Fruit fly (Drosophila melanogaster) whole organism, embryonic: Measurements from ENCODE around the gene CG31038.

Source experiments
- ATbp ChIP-seq: fragments of 200-800 bp; sonication (Bioruptor generic); optimal IDR thresholded peaks from 2 replicates; lab custom pipeline; 2017; ENCODE audit warnings: missing biosample characterization, mild to moderate bottlenecking, missing genetic modification characterization, missing genetic modification reagents
- C15 ChIP-seq: fragments of 200-800 bp; sonication (Bioruptor generic); IDR thresholded peaks from 3 replicates; pipeline ENCODE4 v1.3.6; 2022; ENCODE audit warnings: missing biosample characterization, missing genetic modification characterization
- CG10267 ChIP-seq: fragments of 200-800 bp; sonication (Bioruptor generic); optimal IDR thresholded peaks from 2 replicates; lab custom pipeline; 2018; ENCODE audit warnings: missing biosample characterization, mild to moderate bottlenecking, missing genetic modification characterization, moderate library complexity
- CG10321 ChIP-seq: fragments of 200-800 bp; sonication (Bioruptor generic); IDR thresholded peaks from 2 replicates; pipeline ENCODE4 v1.3.6; 2022; ENCODE audit warnings: missing biosample characterization, missing genetic modification characterization
- CG10431 ChIP-seq: fragments of 200-800 bp; sonication (Bioruptor generic); optimal IDR thresholded peaks from 3 replicates; lab custom pipeline; 2018; ENCODE audit warnings: missing biosample characterization, mild to moderate bottlenecking, missing genetic modification characterization
- CG11456 ChIP-seq: fragments of 200-800 bp; sonication (Bioruptor generic); IDR thresholded peaks from 3 replicates; pipeline ENCODE4 v1.3.6; 2022; ENCODE audit warnings: missing biosample characterization, missing genetic modification characterization
- CG11504 ChIP-seq: fragments of 200-800 bp; sonication (Bioruptor generic); optimal IDR thresholded peaks from 3 replicates; lab custom pipeline; 2019; ENCODE audit warnings: missing biosample characterization, mild to moderate bottlenecking, missing genetic modification characterization, moderate library complexity
- CG12659 ChIP-seq: fragments of 200-800 bp; sonication (Bioruptor generic); optimal IDR thresholded peaks from 3 replicates; lab custom pipeline; 2017; ENCODE audit warnings: mild to moderate bottlenecking, missing biosample characterization, missing genetic modification reagents, missing genetic modification characterization
- CG12744 ChIP-seq: fragments of 200-800 bp; sonication (Bioruptor generic); optimal IDR thresholded peaks from 2 replicates; lab custom pipeline; 2016; ENCODE audit warnings: missing biosample characterization, missing genetic modification characterization
- CG14050 ChIP-seq: fragments of 200-800 bp; sonication (Bioruptor generic); IDR thresholded peaks from 3 replicates; pipeline ENCODE4 v1.3.6; 2022; ENCODE audit warnings: missing biosample characterization, missing genetic modification characterization
- CG15479 ChIP-seq: fragments of 200-800 bp; sonication (Bioruptor generic); optimal IDR thresholded peaks from 3 replicates; lab custom pipeline; 2019; ENCODE audit warnings: missing biosample characterization, mild to moderate bottlenecking, missing genetic modification characterization, moderate library complexity
- CG17385 ChIP-seq: fragments of 200-800 bp; sonication (Bioruptor generic); optimal IDR thresholded peaks from 3 replicates; lab custom pipeline; 2018; ENCODE audit warnings: missing biosample characterization, mild to moderate bottlenecking, missing genetic modification characterization
- CG2712 ChIP-seq: fragments of 200-800 bp; optimal IDR thresholded peaks from 3 replicates; lab custom pipeline; 2019; ENCODE audit warnings: missing biosample characterization, mild to moderate bottlenecking, missing genetic modification characterization, moderate library complexity
- CG31365 ChIP-seq: fragments of 200-800 bp; sonication (Bioruptor generic); optimal IDR thresholded peaks from 2 replicates; lab custom pipeline; 2018; ENCODE audit warnings: missing biosample characterization, mild to moderate bottlenecking, missing genetic modification characterization
- CG32532 ChIP-seq: fragments of 200-800 bp; sonication (Bioruptor generic); IDR thresholded peaks from 2 replicates; pipeline ENCODE4 v1.3.6; 2022; ENCODE audit warnings: missing biosample characterization, missing genetic modification characterization
- CG4282 ChIP-seq: fragments of 200-800 bp; sonication (Bioruptor generic); optimal IDR thresholded peaks from 2 replicates; lab custom pipeline; 2016; ENCODE audit warnings: missing biosample characterization, missing genetic modification characterization
- CG4328 ChIP-seq: fragments of 200-800 bp; sonication (Bioruptor generic); optimal IDR thresholded peaks from 3 replicates; lab custom pipeline; 2017; ENCODE audit warnings: missing biosample characterization, missing genetic modification reagents, missing genetic modification characterization
- CG5953 ChIP-seq: fragments of 200-800 bp; sonication (Bioruptor generic); IDR thresholded peaks from 2 replicates; pipeline ENCODE4 v1.3.6; 2022; ENCODE audit warnings: missing biosample characterization, missing genetic modification characterization
- CG6175 ChIP-seq: fragments of 200-800 bp; sonication (Bioruptor generic); IDR thresholded peaks from 3 replicates; pipeline ENCODE4 v1.3.6; 2022; ENCODE audit warnings: missing biosample characterization, missing genetic modification characterization
- CG7271 ChIP-seq: fragments of 200-800 bp; sonication (Bioruptor generic); optimal IDR thresholded peaks from 2 replicates; lab custom pipeline; 2018; ENCODE audit warnings: missing biosample characterization, mild to moderate bottlenecking, missing genetic modification characterization, moderate library complexity
- CG7786 ChIP-seq: fragments of 200-800 bp; sonication (Bioruptor generic); optimal IDR thresholded peaks from 2 replicates; lab custom pipeline; 2016; ENCODE audit warnings: missing biosample characterization, missing genetic modification characterization
- CG8388 ChIP-seq: fragments of 200-800 bp; sonication (Bioruptor generic); optimal IDR thresholded peaks from 2 replicates; lab custom pipeline; 2019; ENCODE audit warnings: missing biosample characterization, mild to moderate bottlenecking, missing genetic modification characterization, moderate library complexity
- CG9609 ChIP-seq: fragments of 200-800 bp; sonication (Bioruptor generic); optimal IDR thresholded peaks from 3 replicates; lab custom pipeline; 2016; ENCODE audit warnings: missing biosample characterization, missing genetic modification characterization
- CTCF ChIP-seq: fragments of 200-800 bp; sonication (Bioruptor generic); optimal IDR thresholded peaks from 2 replicates; lab custom pipeline; 2017; ENCODE audit warnings: missing biosample characterization, mild to moderate bottlenecking, missing genetic modification characterization, moderate library complexity
- CoRest ChIP-seq: fragments of 200-800 bp; sonication (Bioruptor generic); optimal IDR thresholded peaks from 3 replicates; lab custom pipeline; 2018; ENCODE audit warnings: missing biosample characterization, mild to moderate bottlenecking, missing genetic modification characterization, moderate library complexity
- D19B ChIP-seq: fragments of 200-800 bp; sonication (Bioruptor generic); optimal IDR thresholded peaks from 2 replicates; lab custom pipeline; 2017; ENCODE audit warnings: missing biosample characterization, mild to moderate bottlenecking, missing genetic modification characterization
- E2f2 ChIP-seq: fragments of 200-800 bp; sonication (Bioruptor generic); IDR thresholded peaks from 2 replicates; pipeline ENCODE4 v1.3.6; 2022; ENCODE audit warnings: missing biosample characterization, missing genetic modification characterization
- HHEX ChIP-seq: fragments of 200-800 bp; sonication (Bioruptor generic); optimal IDR thresholded peaks from 3 replicates; lab custom pipeline; 2017; ENCODE audit warnings: missing biosample characterization, mild to moderate bottlenecking, missing genetic modification characterization, missing genetic modification reagents
- Jarid2 ChIP-seq: fragments of 200-800 bp; sonication (Bioruptor generic); optimal IDR thresholded peaks from 3 replicates; lab custom pipeline; 2017; ENCODE audit warnings: mild to moderate bottlenecking, missing biosample characterization, missing genetic modification reagents, missing genetic modification characterization
- Kr ChIP-seq: fragments of 200-800 bp; sonication (Bioruptor generic); optimal IDR thresholded peaks from 2 replicates; lab custom pipeline; 2017; ENCODE audit warnings: missing biosample characterization, mild to moderate bottlenecking, missing genetic modification characterization
- Opbp ChIP-seq: fragments of 200-800 bp; sonication (Bioruptor generic); IDR thresholded peaks from 3 replicates; pipeline ENCODE4 v1.3.6; 2022; ENCODE audit warnings: missing biosample characterization, missing genetic modification characterization; ENCODE audit not compliant: partially characterized antibody
- Rx ChIP-seq: fragments of 200-800 bp; sonication (Bioruptor generic); IDR thresholded peaks from 2 replicates; pipeline ENCODE4 v1.3.6; 2022; ENCODE audit warnings: missing biosample characterization, missing genetic modification characterization
- Trl ChIP-seq, 3 experiments: fragments of >200 bp in 2 of 3; fragments of 200-800 bp in 1 of 3; sonication (Bioruptor generic) in 1 of 3; optimal IDR thresholded peaks; 2 replicates in 1 of 3; 3 replicates in 2 of 3; lab custom pipeline; 2016 to 2017; ENCODE audit warnings: missing biosample characterization in 1 of 3, missing genetic modification characterization in 1 of 3
- Usf ChIP-seq: fragments of 200-800 bp; sonication (Bioruptor generic); optimal IDR thresholded peaks from 2 replicates; lab custom pipeline; 2017; ENCODE audit warnings: missing genotype, missing biosample characterization, missing genetic modification characterization
- dm ChIP-seq: fragments of 200-800 bp; sonication (Bioruptor generic); optimal IDR thresholded peaks from 3 replicates; lab custom pipeline; 2016; ENCODE audit warnings: missing biosample characterization, missing genetic modification characterization
- emc ChIP-seq: fragments of 200-800 bp; sonication (Bioruptor generic); optimal IDR thresholded peaks from 2 replicates; lab custom pipeline; 2016; ENCODE audit warnings: missing biosample characterization, missing genetic modification characterization
- fd3F ChIP-seq: fragments of 200-800 bp; sonication (Bioruptor generic); optimal IDR thresholded peaks from 2 replicates; lab custom pipeline; 2018; ENCODE audit warnings: missing biosample characterization, mild to moderate bottlenecking, missing genetic modification characterization, moderate library complexity
- lilli ChIP-seq: fragments of 200-800 bp; sonication (Bioruptor generic); optimal IDR thresholded peaks from 3 replicates; lab custom pipeline; 2016; ENCODE audit warnings: missing biosample characterization, missing genetic modification characterization
- lola ChIP-seq, 3 experiments: fragments of >200 bp in 2 of 3; fragments of 200-800 bp in 1 of 3; sonication (Bioruptor generic) in 1 of 3; optimal IDR thresholded peaks; 2 replicates each; lab custom pipeline; 2017 to 2019; ENCODE audit warnings: missing biosample characterization in 3 of 3, missing genetic modification characterization in 3 of 3, mild to moderate bottlenecking in 1 of 3, moderate library complexity in 1 of 3
- oc ChIP-seq: fragments of 200-800 bp; sonication (Bioruptor generic); optimal IDR thresholded peaks from 2 replicates; lab custom pipeline; 2018; ENCODE audit warnings: missing biosample characterization, mild to moderate bottlenecking, missing genetic modification characterization, moderate library complexity
- pfk ChIP-seq: fragments of 200-800 bp; sonication (Bioruptor generic); optimal IDR thresholded peaks from 2 replicates; lab custom pipeline; 2018; ENCODE audit warnings: missing biosample characterization, mild to moderate bottlenecking, missing genetic modification characterization, moderate library complexity
- run ChIP-seq: fragments of 200-800 bp; sonication (Bioruptor generic); optimal IDR thresholded peaks from 3 replicates; lab custom pipeline; 2018; ENCODE audit warnings: missing biosample characterization, mild to moderate bottlenecking, missing genetic modification characterization
- sc ChIP-seq, 3 experiments: fragments of >200 bp in 2 of 3; fragments of 200-800 bp in 1 of 3; sonication (Bioruptor generic) in 1 of 3; optimal IDR thresholded peaks; 2 replicates in 2 of 3; 3 replicates in 1 of 3; lab custom pipeline; 2017; ENCODE audit warnings: mild to moderate bottlenecking in 1 of 3, missing biosample characterization in 1 of 3, missing genetic modification characterization in 1 of 3, missing genetic modification reagents in 1 of 3
- slbo ChIP-seq: fragments of 200-800 bp; sonication (Bioruptor generic); IDR thresholded peaks from 2 replicates; pipeline ENCODE4 v1.3.6; 2022; ENCODE audit warnings: missing biosample characterization, missing genetic modification characterization
- sob ChIP-seq: fragments of 200-800 bp; sonication (Bioruptor generic); IDR thresholded peaks from 2 replicates; pipeline ENCODE4 v1.3.6; 2022; ENCODE audit warnings: missing biosample characterization, missing genetic modification characterization
- ttk ChIP-seq: fragments of 200-800 bp; sonication (Bioruptor generic); IDR thresholded peaks from 2 replicates; pipeline ENCODE4 v2.1.2; 2022; ENCODE audit warnings: missing biosample characterization, missing genetic modification characterization
- unc-4 ChIP-seq: fragments of 200-800 bp; sonication (Bioruptor generic); IDR thresholded peaks from 2 replicates; pipeline ENCODE4 v1.3.6; 2022; ENCODE audit warnings: missing biosample characterization, missing genetic modification characterization; ENCODE audit not compliant: partially characterized antibody
- wor ChIP-seq: fragments of 200-800 bp; sonication (Bioruptor generic); IDR thresholded peaks from 2 replicates; pipeline ENCODE4 v1.3.6; 2022; ENCODE audit warnings: missing biosample characterization, missing genetic modification characterization
- zf30C ChIP-seq: fragments of 200-800 bp; sonication (Bioruptor generic); optimal IDR thresholded peaks from 3 replicates; lab custom pipeline; 2018; ENCODE audit warnings: missing biosample characterization, mild to moderate bottlenecking, missing genetic modification characterization
- zfh2 ChIP-seq: fragments of 200-800 bp; sonication (Bioruptor generic); optimal IDR thresholded peaks from 2 replicates; lab custom pipeline; 2016; ENCODE audit warnings: missing biosample characterization, missing genetic modification characterization

Gene CG31038

dm6 chr3R:29894393-29894792 lies 17.5 kb downstream of the CG31038 start (continued):
- TF ChIP-seq fd3F (GFP tag; lab: Kevin White, UChicago) (peak; percentile 63), sob (peak; percentile 60), ATbp (GFP tag; lab: Kevin White, UChicago) (peak; percentile 56), Kr (no peak), Opbp (GFP tag; lab: Robert Waterston, UW) (no peak), CG11504 (tag; lab: Kevin White, UChicago) (peak; percentile 77), CG2712 (peak; percentile 68), CG9609 (GFP tag; lab: Kevin White, UChicago) (peak; percentile 18), CG15479 (no peak), ttk (GFP tag; lab: Robert Waterston, UW) (peak; percentile 29; the same call in 1 of the 2 replicates), emc (GFP tag; lab: Kevin White, UChicago) (no peak), Trl (optimal IDR thresholded peaks at IDR 0.05; lab: Kevin White, UChicago) (no peak), Trl (GFP tag; optimal IDR thresholded peaks at IDR 0.05; lab: Kevin White, UChicago) (peak; percentile 28), CG5953 (GFP tag; lab: Robert Waterston, UW) (no peak), C15 (GFP tag; lab: Robert Waterston, UW) (no peak), CoRest (peak; percentile 76), CG10431 (GFP tag; lab: Kevin White, UChicago) (no peak), pfk (GFP tag; lab: Kevin White, UChicago) (no peak), HHEX (GFP tag; lab: Kevin White, UChicago) (peak; percentile 63), CG12744 (no peak), run (tag; lab: Kevin White, UChicago) (peak; percentile 38), CG31365 (tag; lab: Kevin White, UChicago) (peak; percentile 9), CG11456 (GFP tag; lab: Robert Waterston, UW) (0 out of 3 replicates have a peak, but pooled peaks have one; percentile 60), lilli (GFP tag; lab: Kevin White, UChicago) (peak; percentile 53), slbo (peak; percentile 73), zfh2 (GFP tag; lab: Kevin White, UChicago) (peak; percentile 44), CG12659 (GFP tag; lab: Kevin White, UChicago) (peak; percentile 55), oc (tag; lab: Kevin White, UChicago) (no peak), CTCF (GFP tag; lab: Kevin White, UChicago) (no peak), CG14050 (GFP tag; lab: Robert Waterston, UW) (no peak; the same call in 2 of the 3 replicates), CG32532 (peak; percentile 76), CG6175 (GFP tag; lab: Robert Waterston, UW) (0 out of 3 replicates have a peak, but pooled peaks have one; percentile 24), CG10321 (GFP tag; lab: Robert Waterston, UW) (no peak; the same call in 1 of the 2 replicates), E2f2 (peak; percentile 30; the same call in 1 of the 2 replicates), Rx (GFP tag; lab: Robert Waterston, UW) (no peak), D19B (GFP tag; lab: Kevin White, UChicago) (peak; percentile 51), wor (GFP tag; lab: Robert Waterston, UW) (peak; percentile 32), CG7271 (no peak), Usf (GFP tag; lab: Kevin White, UChicago) (no peak), CG7786 (GFP tag; lab: Kevin White, UChicago) (peak; percentile 33), dm (GFP tag; lab: Kevin White, UChicago) (no peak), unc-4 (GFP tag; lab: Robert Waterston, UW) (no peak), lola (GFP tag; optimal IDR thresholded peaks at IDR 0.05; lab: Kevin White, UChicago) (no peak), CG4282 (GFP tag; lab: Kevin White, UChicago) (no peak), CG4328 (GFP tag; lab: Kevin White, UChicago) (peak; percentile 8), Jarid2 (no peak), CG17385 (peak; percentile 57), CG10267 (peak; percentile 39), sc (optimal IDR thresholded peaks at IDR 0.05; lab: Kevin White, UChicago) (no peak), sc (GFP tag; optimal IDR thresholded peaks at IDR 0.05; lab: Kevin White, UChicago) (no peak), CG8388 (GFP tag; lab: Kevin White, UChicago) (peak; percentile 23), zf30C (GFP tag; lab: Kevin White, UChicago) (no peak)
